Fruit fly (Drosophila melanogaster) Kc167 (cell line): ENCODE measurements around the gene Calr.

Source experiments
- Myc ChIP-seq: fragments of >200 bp; optimal IDR thresholded peaks from 2 replicates; lab custom pipeline; 2017; ENCODE audit warnings: missing external identifiers
- Sin3A ChIP-seq: fragments of >200 bp; optimal IDR thresholded peaks from 2 replicates; lab custom pipeline; 2018; ENCODE audit warnings: missing external identifiers
- insv ChIP-seq: fragments of >200 bp; optimal IDR thresholded peaks from 3 replicates; lab custom pipeline; 2018; ENCODE audit warnings: missing external identifiers
- psq ChIP-seq: fragments of >200 bp; optimal IDR thresholded peaks from 2 replicates; lab custom pipeline; 2017; ENCODE audit warnings: missing external identifiers
- ttk ChIP-seq: sonication (Bioruptor generic); optimal IDR thresholded peaks from 2 replicates; lab custom pipeline; 2017; ENCODE audit warnings: missing external identifiers

dm6 chr3R:9628036-9628435 lies 2.6 kb downstream of the Calr start:
- TF ChIP-seq ttk, result no peak
- TF ChIP-seq Myc (lab: Kevin White, UChicago), result no peak
- TF ChIP-seq Sin3A (lab: Kevin White, UChicago), result no peak
- no peak for TF ChIP-seq psq (lab: Kevin White, UChicago)
- no peak for TF ChIP-seq insv
